Fruit fly (Drosophila melanogaster): ENCODE results near the gene CG31533.
A peak's percentile ranks its signal among the peaks of the same experiment; 100 is the strongest.

CG31533 gene

dm6 chr3R:14108158-14108921, 48.9 kb downstream of the CG31533 start, which contains the start of gene CG12402 (continued):
- TF ChIP-seq CG12104 (GFP tag; optimal IDR thresholded peaks at IDR 0.05): peak; percentile 70
- TF ChIP-seq CG4282 (GFP tag; optimal IDR thresholded peaks at IDR 0.05): no peak
- no peak for TF ChIP-seq CG16813 (GFP tag; IDR thresholded peaks at IDR 0.05; ENCODE audit: partially characterized antibody)
- TF ChIP-seq Abd-B (GFP tag; optimal IDR thresholded peaks at IDR 0.05): peak; percentile 71
- TF ChIP-seq caup (GFP tag; optimal IDR thresholded peaks at IDR 0.05; ENCODE audit: severe bottlenecking): peak; percentile 80
- TF ChIP-seq CG1603 (tag; optimal IDR thresholded peaks at IDR 0.05): peak; percentile 79
- peak; percentile 68 for TF ChIP-seq org-1 (GFP tag; optimal IDR thresholded peaks at IDR 0.05)
- TF ChIP-seq CG6254 (GFP tag; optimal IDR thresholded peaks at IDR 0.05): peak; percentile 84
- TF ChIP-seq CG11085 (GFP tag; IDR thresholded peaks at IDR 0.05): 0 out of 2 replicates have a peak, but pooled peaks have one; percentile 10
- peak; percentile 83 for TF ChIP-seq CG8388 (GFP tag; optimal IDR thresholded peaks at IDR 0.05)
- TF ChIP-seq CG7963 (GFP tag; IDR thresholded peaks at IDR 0.05; ENCODE audit: partially characterized antibody): no peak
- TF ChIP-seq CG15479 (GFP tag; optimal IDR thresholded peaks at IDR 0.05): peak; percentile 30
- TF ChIP-seq CG12071 (GFP tag; optimal IDR thresholded peaks at IDR 0.05): peak; percentile 81
- peak; percentile 55 for TF ChIP-seq CG31388 (GFP tag; optimal IDR thresholded peaks at IDR 0.05)
- peak; percentile 45 for TF ChIP-seq da (GFP tag; optimal IDR thresholded peaks at IDR 0.05)
- peak; percentile 71 for TF ChIP-seq Side (GFP tag; optimal IDR thresholded peaks at IDR 0.05)
- peak; percentile 32 for TF ChIP-seq CTCF (GFP tag; optimal IDR thresholded peaks at IDR 0.05)
- peak; percentile 84 for TF ChIP-seq gce (GFP tag; IDR thresholded peaks at IDR 0.05)
- peak; percentile 12 for TF ChIP-seq Dip3 (GFP tag; optimal IDR thresholded peaks at IDR 0.05)
- TF ChIP-seq CG14014 (GFP tag; IDR thresholded peaks at IDR 0.05): peak; percentile 84
- peak; percentile 34 for TF ChIP-seq bab2 (GFP tag; optimal IDR thresholded peaks at IDR 0.05)
- peak; percentile 90 for TF ChIP-seq Sox102F (GFP tag; optimal IDR thresholded peaks at IDR 0.05)
- peak; percentile 93 for TF ChIP-seq CG17359 (tag; optimal IDR thresholded peaks at IDR 0.05)
- TF ChIP-seq CG5953 (GFP tag; IDR thresholded peaks at IDR 0.05): peak; percentile 87
- no peak for TF ChIP-seq Neu2 (GFP tag; optimal IDR thresholded peaks at IDR 0.05; ENCODE audit: borderline replicate concordance)
- peak; percentile 67 for TF ChIP-seq CG4360 (GFP tag; IDR thresholded peaks at IDR 0.05)
- peak; percentile 76 for TF ChIP-seq dati (GFP tag; IDR thresholded peaks at IDR 0.05)
- TF ChIP-seq D19B (GFP tag; optimal IDR thresholded peaks at IDR 0.05): peak; percentile 6
- TF ChIP-seq wdn (GFP tag; IDR thresholded peaks at IDR 0.05): peak; percentile 57; the same call in 1 of the 2 replicates
- TF ChIP-seq CG10543 (GFP tag; optimal IDR thresholded peaks at IDR 0.05): peak; percentile 78
- peak; percentile 65 for TF ChIP-seq CG7372 (GFP tag; IDR thresholded peaks at IDR 0.05)
- TF ChIP-seq CG34224 (GFP tag; IDR thresholded peaks at IDR 0.05; ENCODE audit: partially characterized antibody): peak; percentile 59; the same call in 2 of the 3 replicates
- 0 out of 3 replicates have a peak, but pooled peaks have one; percentile 32 for TF ChIP-seq C15 (GFP tag; IDR thresholded peaks at IDR 0.05)
- TF ChIP-seq CG30403 (GFP tag; optimal IDR thresholded peaks at IDR 0.05): peak; percentile 85
- peak; percentile 83 for TF ChIP-seq ap (GFP tag; IDR thresholded peaks at IDR 0.05)
- TF ChIP-seq Vsx1 (GFP tag; optimal IDR thresholded peaks at IDR 0.05): peak; percentile 75
- peak; percentile 90 for TF ChIP-seq stc (GFP tag; IDR thresholded peaks at IDR 0.05)
- peak; percentile 74 for TF ChIP-seq Rx (GFP tag; IDR thresholded peaks at IDR 0.05)
- peak; percentile 99 for TF ChIP-seq ftz-f1 (GFP tag; optimal IDR thresholded peaks at IDR 0.05)
- TF ChIP-seq Hr78 (GFP tag; optimal IDR thresholded peaks at IDR 0.05): peak in 1 of 2 experiments; percentile 68
- peak; percentile 68 for TF ChIP-seq CG11723 (GFP tag; optimal IDR thresholded peaks at IDR 0.05)
- peak; percentile 24 for TF ChIP-seq Myb (GFP tag; optimal IDR thresholded peaks at IDR 0.05)
- peak; percentile 63 for TF ChIP-seq salm (tag; optimal IDR thresholded peaks at IDR 0.05)
- no peak for TF ChIP-seq nom (GFP tag; optimal IDR thresholded peaks at IDR 0.05)
- peak; percentile 85; the same call in 2 of the 3 replicates for TF ChIP-seq ase (GFP tag; IDR thresholded peaks at IDR 0.05)
- TF ChIP-seq dan (GFP tag; IDR thresholded peaks at IDR 0.05): no peak
- no peak for TF ChIP-seq CG2129 (GFP tag; IDR thresholded peaks at IDR 0.05; ENCODE audit: partially characterized antibody)
- TF ChIP-seq Dref (GFP tag; IDR thresholded peaks at IDR 0.05): no peak
- no peak for TF ChIP-seq Bgb (GFP tag; IDR thresholded peaks at IDR 0.05; ENCODE audit: partially characterized antibody)

Measured in whole organism, embryonic.